Fruit fly (Drosophila melanogaster) whole organism: ENCODE data around the gene eIF3e.

Experiments
- CG8478 ChIP-seq: fragments of >200 bp; optimal IDR thresholded peaks from 2 replicates; lab custom pipeline; 2018; ENCODE audit warnings: inconsistent platforms
- pan ChIP-seq: fragments of >200 bp; optimal IDR thresholded peaks from 2 replicates; lab custom pipeline; 2017
- psq ChIP-seq: fragments of >200 bp; optimal IDR thresholded peaks from 2 replicates; lab custom pipeline; 2017
- usp ChIP-seq: fragments of >200 bp; optimal IDR thresholded peaks from 2 replicates; lab custom pipeline; 2017; ENCODE audit warnings: missing biosample characterization, missing genetic modification characterization, mixed read lengths

- TF ChIP-seq pan (lab: Kevin White, UChicago) = no peak
- TF ChIP-seq usp (GFP tag; lab: Kevin White, UChicago) = no peak
- no peak for TF ChIP-seq psq
- no peak for TF ChIP-seq CG8478 (lab: Kevin White, UChicago)
These were observed 25.2 kb upstream of the eIF3e start for dm6 chr3L:16811908-16812307.
